Worm (Caenorhabditis elegans) whole organism, late embryonic: ENCODE measurements around the gene zipt-13.
A peak's percentile ranks its signal among the peaks of the same experiment; 100 is the strongest.

Source experiments
- C38D4.7 ChIP-seq: fragments of 200-800 bp; sonication (Bioruptor generic); optimal IDR thresholded peaks from 2 replicates; lab custom pipeline; 2018; ENCODE audit warnings: mild to moderate bottlenecking, missing genetic modification characterization, moderate library complexity, missing compliant biosample characterization
- ama-1 ChIP-seq: fragments of 150-350 bp; optimal IDR thresholded peaks from 2 replicates; lab custom pipeline; 2014
- ceh-14 ChIP-seq: sonication (generic microtip); optimal IDR thresholded peaks from 2 replicates; lab custom pipeline; 2016; ENCODE audit warnings: missing genotype, missing genetic modification characterization, missing compliant biosample characterization
- ceh-30 ChIP-seq: fragments of 150-350 bp; optimal IDR thresholded peaks from 2 replicates; lab custom pipeline; 2014; ENCODE audit warnings: missing biosample characterization, missing genetic modification characterization
- elt-2 ChIP-seq: sonication (generic microtip); optimal IDR thresholded peaks from 2 replicates; lab custom pipeline; 2016; ENCODE audit warnings: missing genetic modification reagents, missing genetic modification characterization, missing compliant biosample characterization
- hlh-15 ChIP-seq: sonication (generic microtip); optimal IDR thresholded peaks from 2 replicates; lab custom pipeline; 2016; ENCODE audit warnings: missing genetic modification characterization, missing compliant biosample characterization
- madf-2 ChIP-seq: sonication (generic microtip); optimal IDR thresholded peaks from 2 replicates; lab custom pipeline; 2017; ENCODE audit warnings: missing genetic modification characterization, missing compliant biosample characterization
- pag-3 ChIP-seq: sonication (generic microtip); optimal IDR thresholded peaks from 2 replicates; lab custom pipeline; 2016; ENCODE audit warnings: missing compliant biosample characterization, missing genetic modification characterization, borderline replicate concordance
- pqm-1 ChIP-seq: sonication (generic microtip); optimal IDR thresholded peaks from 2 replicates; lab custom pipeline; 2016; ENCODE audit warnings: missing genetic modification characterization, missing compliant biosample characterization
- unc-55 ChIP-seq: sonication (generic microtip); optimal IDR thresholded peaks from 2 replicates; lab custom pipeline; 2017; ENCODE audit warnings: missing biosample characterization, missing genetic modification reagents, missing genetic modification characterization
- unc-86 ChIP-seq: sonication (generic microtip); optimal IDR thresholded peaks from 2 replicates; lab custom pipeline; 2016; ENCODE audit warnings: missing genetic modification characterization, missing compliant biosample characterization
- zip-5 ChIP-seq: sonication (generic microtip); optimal IDR thresholded peaks from 2 replicates; lab custom pipeline; 2016; ENCODE audit warnings: missing genetic modification characterization, missing compliant biosample characterization

- no peak for TF ChIP-seq ama-1 (lab: Kevin White, UChicago)
- no peak for TF ChIP-seq C38D4.7 (GFP tag; lab: Kevin White, UChicago)
- no peak for TF ChIP-seq madf-2 (tag; lab: Kevin White, UChicago)
- no peak for TF ChIP-seq pqm-1 (tag; lab: Kevin White, UChicago)
- no peak for TF ChIP-seq ceh-30 (tag; lab: Kevin White, UChicago)
- TF ChIP-seq unc-86 (tag; lab: Kevin White, UChicago), result no peak
- no peak for TF ChIP-seq pag-3 (tag; lab: Kevin White, UChicago)
- TF ChIP-seq unc-55 (GFP tag; lab: Kevin White, UChicago), result no peak
- peak; percentile 27 for TF ChIP-seq elt-2 (tag; lab: Kevin White, UChicago)
- no peak for TF ChIP-seq ceh-14 (tag; lab: Kevin White, UChicago)
- no peak for TF ChIP-seq hlh-15 (tag; lab: Kevin White, UChicago)
- TF ChIP-seq zip-5, result no peak
Measured at ce11 chrX:10208481-10208880, 28.3 kb downstream of the zipt-13 start.
